Worm (Caenorhabditis elegans): Measurements from ENCODE around the gene gba-4.

DNA sequence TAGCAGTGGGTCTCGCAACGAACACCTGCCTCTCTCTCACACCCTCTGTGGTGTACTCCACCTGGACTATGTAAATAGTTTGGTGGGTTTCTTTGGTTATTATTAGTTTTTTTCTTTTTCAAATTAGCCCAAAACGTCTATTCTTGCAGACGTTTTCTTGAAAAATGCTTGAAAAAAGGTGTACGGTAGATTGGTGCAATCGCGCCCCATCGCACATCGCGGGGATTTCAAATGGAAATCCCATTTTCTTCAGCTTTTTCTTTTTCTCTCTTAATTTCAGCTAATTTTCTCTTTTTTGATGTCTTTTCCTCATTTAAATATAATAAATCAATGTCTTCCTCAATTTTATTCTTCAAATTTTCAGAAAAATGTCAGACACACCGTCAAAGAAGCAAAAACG, 3.4 kb upstream of the gba-4 start, which contains the start of gene Y4C6B.1:
- TF ChIP-seq pha-4 (tag; optimal IDR thresholded peaks at IDR 0.05) (no peak), unc-62 (GFP tag; optimal IDR thresholded peaks at IDR 0.05) (no peak), M03D4.4 (tag; optimal IDR thresholded peaks at IDR 0.05) (no peak), nhr-237 (tag; optimal IDR thresholded peaks at IDR 0.05) (no peak), nhr-12 (tag; optimal IDR thresholded peaks at IDR 0.05) (no peak)

All from whole organism, mixed stage, embryonic.